Worm (Caenorhabditis elegans) whole organism, L4/young adult: ENCODE data around the gene M03E7.1.

Experiments
- dao-5 ChIP-seq: sonication (generic microtip); optimal IDR thresholded peaks from 2 replicates; lab custom pipeline; 2016; ENCODE audit warnings: missing genotype, missing genetic modification characterization, moderate library complexity, missing compliant biosample characterization
- him-1 ChIP-seq: sonication (generic microtip); optimal IDR thresholded peaks from 2 replicates; lab custom pipeline; 2016; ENCODE audit warnings: missing genotype, missing genetic modification reagents, missing genetic modification characterization, missing compliant biosample characterization

- no peak for TF ChIP-seq him-1 (tag; lab: Kevin White, UChicago)
- TF ChIP-seq dao-5 (tag; lab: Kevin White, UChicago), result no peak
These were observed 11.3 kb upstream of the M03E7.1 start for ce11 chrV:5610186-5610585.
